Fruit fly (Drosophila melanogaster) whole organism: ENCODE data around the gene Cep290.

Experiments used
- CG8478 ChIP-seq: fragments of >200 bp; optimal IDR thresholded peaks from 2 replicates; lab custom pipeline; 2018; ENCODE audit warnings: inconsistent platforms
- Dll ChIP-seq: fragments of >200 bp; optimal IDR thresholded peaks from 2 replicates; lab custom pipeline; 2017
- EcR ChIP-seq, 2 experiments: fragments of >200 bp; optimal IDR thresholded peaks; 2 replicates each; lab custom pipeline; 2017; ENCODE audit warnings: missing biosample characterization in 2 of 2, missing genetic modification characterization in 2 of 2, missing genetic modification reagents in 2 of 2
- pan ChIP-seq: fragments of >200 bp; optimal IDR thresholded peaks from 2 replicates; lab custom pipeline; 2017
- psq ChIP-seq: fragments of >200 bp; optimal IDR thresholded peaks from 2 replicates; lab custom pipeline; 2017
- usp ChIP-seq: fragments of >200 bp; optimal IDR thresholded peaks from 2 replicates; lab custom pipeline; 2017; ENCODE audit warnings: missing biosample characterization, missing genetic modification characterization, mixed read lengths

Gene Cep290

DNA sequence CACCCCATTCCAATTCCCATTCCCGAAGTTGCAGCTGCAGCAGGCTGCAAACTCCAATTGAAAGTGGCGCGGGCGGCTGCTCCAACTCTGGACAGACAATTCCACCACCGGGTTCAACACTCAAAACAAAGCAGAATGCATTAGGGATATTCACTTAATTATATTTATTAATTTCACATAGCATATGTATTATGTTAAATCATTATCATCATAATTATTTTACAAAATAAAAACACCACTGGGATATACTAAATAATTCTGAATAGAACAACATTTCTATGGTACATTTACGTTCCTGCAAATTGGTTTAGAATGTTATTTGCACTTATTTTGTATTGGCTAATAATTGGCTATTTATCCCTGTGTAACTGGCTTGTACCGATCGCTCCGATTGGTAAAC is 36.3 kb upstream of the Cep290 start:
- TF ChIP-seq psq: no peak
- TF ChIP-seq EcR (GFP tag; optimal IDR thresholded peaks at IDR 0.05; lab: Kevin White, UChicago): no peak

DNA sequence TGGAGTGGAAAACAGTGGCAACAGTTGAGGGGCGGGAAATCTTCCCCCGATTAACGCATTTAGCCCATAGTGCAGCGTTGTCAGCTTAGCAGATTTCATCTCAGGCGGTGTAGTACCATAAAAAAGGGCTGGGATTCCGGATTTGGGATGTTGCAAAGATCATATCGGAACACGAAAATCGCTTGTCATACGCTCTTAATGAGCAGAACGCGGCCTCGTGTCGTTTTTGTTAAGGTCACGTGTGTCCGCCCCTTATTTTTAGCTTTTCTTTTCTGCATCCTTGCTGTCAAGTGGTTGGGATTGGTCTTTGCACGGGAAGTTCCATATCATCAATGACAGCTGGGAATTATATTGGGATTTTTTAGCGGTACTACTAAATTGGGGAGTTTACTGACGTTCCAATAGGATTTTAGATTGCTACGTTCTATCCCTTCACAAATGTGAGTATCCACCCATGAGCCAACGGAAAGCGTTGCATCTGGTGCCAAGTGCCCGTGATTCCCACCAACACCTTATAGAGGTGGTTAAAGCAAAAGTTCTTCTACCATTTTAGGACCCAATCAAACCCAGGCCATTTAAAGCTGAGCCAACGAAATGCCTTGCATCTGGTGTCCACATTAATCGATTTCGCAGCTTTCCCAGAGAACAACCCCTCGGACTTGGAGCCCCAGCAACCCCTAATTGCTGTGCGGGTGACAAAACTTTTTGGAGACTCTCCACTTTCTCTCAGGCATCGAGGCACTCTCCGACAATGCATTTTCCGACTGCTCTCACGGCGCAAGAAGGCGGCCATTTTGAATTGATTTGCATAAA is 34.8 kb upstream of the Cep290 start:
- TF ChIP-seq psq (no peak), usp (GFP tag; lab: Kevin White, UChicago) (no peak)

DNA sequence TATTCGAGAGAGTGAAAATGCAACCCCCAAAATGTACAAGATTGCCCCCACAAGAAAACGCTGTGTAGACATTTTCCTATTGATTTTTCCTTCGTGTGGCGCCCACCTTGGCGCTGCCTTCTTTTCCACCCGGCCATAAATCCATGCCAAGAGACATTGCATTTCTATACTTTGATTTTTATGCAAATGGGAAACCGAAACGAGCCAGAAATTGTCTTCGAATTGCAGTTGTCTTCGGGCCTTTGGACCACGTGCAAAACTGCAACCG is 34.3 kb upstream of the Cep290 start:
- TF ChIP-seq pan (lab: Kevin White, UChicago) (no peak), CG8478 (lab: Kevin White, UChicago) (no peak), usp (GFP tag; lab: Kevin White, UChicago) (no peak), Dll (lab: Kevin White, UChicago) (no peak), psq (no peak), EcR (GFP tag; optimal IDR thresholded peaks at IDR 0.05; lab: Kevin White, UChicago) (no peak)

DNA sequence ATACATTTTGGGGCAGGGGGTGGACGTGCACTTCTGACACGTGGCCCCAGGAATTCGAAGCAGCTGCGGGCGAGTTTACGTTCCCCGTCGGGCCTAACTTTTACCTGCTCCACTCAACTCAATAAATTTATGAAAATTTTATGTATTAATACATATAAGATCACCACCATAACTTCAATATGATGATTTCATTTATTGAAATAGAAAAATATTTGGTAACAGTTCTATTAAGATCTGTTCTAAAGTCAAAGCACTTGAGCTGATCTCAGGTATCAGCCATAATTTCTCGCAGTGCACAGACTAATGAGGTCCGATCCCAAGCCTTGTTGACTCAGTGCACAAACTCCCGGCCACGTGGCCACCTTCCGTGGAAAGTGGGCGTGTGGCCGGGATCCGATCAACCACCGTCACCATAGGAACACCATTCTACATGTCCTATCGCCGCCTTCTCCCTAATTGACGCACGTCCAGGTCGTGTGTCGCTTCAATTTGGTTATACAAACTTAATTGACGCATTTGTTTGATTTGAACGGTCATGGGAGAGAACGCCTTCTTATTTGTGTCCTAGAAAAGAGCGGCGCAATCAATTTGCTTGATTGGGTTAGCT is 33.6 kb upstream of the Cep290 start:
- no peak for TF ChIP-seq Dll (lab: Kevin White, UChicago)
- no peak for TF ChIP-seq pan (lab: Kevin White, UChicago)
- no peak for TF ChIP-seq usp (GFP tag; lab: Kevin White, UChicago)
- no peak for TF ChIP-seq CG8478 (lab: Kevin White, UChicago)
- TF ChIP-seq EcR (GFP tag; optimal IDR thresholded peaks at IDR 0.05; lab: Kevin White, UChicago): no peak
- TF ChIP-seq psq: no peak

DNA sequence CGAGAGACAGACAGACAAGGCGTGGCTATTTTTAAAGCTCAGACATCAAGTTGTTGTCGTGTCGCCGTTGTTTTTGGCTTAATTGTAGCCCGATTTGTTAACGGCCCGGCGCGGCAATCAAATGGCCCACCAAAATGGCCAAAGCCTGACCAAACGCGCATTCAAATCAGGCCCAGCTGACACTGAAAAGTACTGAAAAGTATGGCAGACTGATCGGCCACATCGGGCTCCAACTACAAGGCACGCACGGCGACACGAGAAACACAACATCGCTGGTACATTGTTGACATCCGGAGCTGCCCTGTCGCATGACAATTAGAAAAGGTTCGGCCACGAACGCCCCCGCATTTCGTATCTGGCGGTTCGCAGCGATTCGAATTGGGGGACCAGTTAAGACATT is 31.9 kb upstream of the Cep290 start:
- no peak for TF ChIP-seq EcR (GFP tag; optimal IDR thresholded peaks at IDR 0.05; lab: Kevin White, UChicago)
- no peak for TF ChIP-seq usp (GFP tag; lab: Kevin White, UChicago)
- TF ChIP-seq CG8478 (lab: Kevin White, UChicago): no peak
- no peak for TF ChIP-seq psq
- no peak for TF ChIP-seq Dll (lab: Kevin White, UChicago)
- TF ChIP-seq pan (lab: Kevin White, UChicago): no peak

DNA sequence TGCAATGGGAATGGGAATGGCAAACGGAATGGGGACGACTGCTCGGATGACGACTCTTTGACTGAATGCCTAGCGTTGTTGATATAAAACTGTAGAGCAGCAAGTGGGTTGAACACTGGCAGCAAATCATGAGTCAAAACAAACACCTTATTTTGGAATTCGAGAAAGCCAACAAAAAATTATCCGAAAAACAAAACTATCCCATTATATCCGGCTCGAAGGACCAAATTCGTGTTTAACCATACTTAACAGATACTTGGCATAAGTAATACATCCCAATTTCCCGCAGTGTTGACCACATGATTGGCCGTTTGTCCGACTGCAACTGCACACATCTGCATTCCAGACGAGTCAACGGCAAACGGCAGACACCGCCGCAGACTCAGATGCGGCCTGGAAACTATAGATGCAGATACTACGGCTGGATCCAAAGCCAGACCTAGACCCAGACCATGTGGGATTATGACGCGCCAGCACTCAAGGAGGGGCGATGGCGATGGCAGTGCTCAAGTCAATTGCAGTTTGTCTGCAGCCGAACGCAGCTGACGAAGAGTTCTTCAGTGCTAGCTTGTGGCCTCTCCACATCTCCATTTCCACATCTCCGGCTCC is 30.4 kb upstream of the Cep290 start:
- no peak for TF ChIP-seq Dll (lab: Kevin White, UChicago)

DNA sequence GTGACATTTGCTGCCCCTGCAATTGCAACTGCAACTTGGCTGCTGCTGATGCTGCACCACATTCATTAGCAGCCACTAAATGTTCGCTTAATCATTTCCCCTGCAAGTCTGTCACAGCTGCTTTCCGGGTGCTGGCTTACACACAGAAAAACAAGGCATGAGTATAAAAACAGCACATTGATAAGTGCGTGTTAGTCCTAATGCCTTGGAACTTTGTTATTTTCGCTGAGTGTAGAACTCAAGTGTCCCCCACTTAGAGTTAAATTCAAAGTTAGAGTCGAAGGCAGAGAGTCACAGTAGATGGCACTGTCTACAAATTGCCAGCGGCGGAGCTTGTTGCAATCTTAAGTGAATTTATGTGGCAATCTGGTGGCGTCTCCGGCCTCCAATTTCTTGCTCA is 29.8 kb upstream of the Cep290 start:
- TF ChIP-seq EcR (GFP tag; optimal IDR thresholded peaks at IDR 0.05; lab: Kevin White, UChicago): no peak

DNA sequence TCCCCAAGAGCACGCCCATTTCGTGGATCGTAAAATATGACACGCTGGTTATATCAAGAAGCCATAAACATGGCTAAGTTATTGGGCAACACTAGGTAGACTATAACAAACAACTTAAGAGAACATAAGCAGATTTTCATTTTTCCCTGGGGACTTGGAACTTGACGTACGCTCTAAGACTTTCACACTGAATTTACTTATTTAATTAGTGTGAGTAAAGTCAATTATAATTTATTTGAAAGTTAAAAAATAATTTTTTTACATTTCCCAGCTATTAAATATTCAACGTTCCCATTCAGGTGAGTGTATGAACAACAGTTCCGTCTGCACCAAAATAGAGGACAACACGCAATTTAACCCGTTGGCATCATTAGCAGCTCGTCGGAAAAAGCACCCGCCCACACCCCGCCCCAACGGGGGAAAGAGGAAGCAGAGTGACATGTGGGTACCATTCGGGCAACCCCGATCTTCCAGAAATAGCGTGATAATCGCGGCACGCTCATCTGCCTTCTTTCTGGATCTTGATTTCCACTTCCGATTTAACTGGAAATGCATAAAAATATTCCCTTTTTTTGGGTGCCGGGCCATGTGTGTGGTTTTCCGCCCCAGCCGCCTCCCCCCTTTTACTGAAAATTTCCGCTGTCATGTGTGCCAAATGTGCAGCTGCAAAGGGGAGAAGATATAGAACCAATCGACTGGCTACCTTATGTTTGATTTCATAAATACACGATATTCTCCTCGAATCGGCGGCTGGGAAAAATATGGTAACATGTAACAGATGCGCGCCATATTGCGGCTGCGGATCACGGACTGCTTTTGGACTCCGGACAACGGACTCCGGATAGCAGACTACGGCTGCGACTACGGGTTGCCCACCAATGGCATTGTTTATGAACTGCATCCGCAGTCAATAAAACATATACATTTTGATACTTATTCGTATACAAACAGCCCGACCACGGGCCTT is 28.2 kb upstream of the Cep290 start:
- TF ChIP-seq psq (no peak), EcR (GFP tag; optimal IDR thresholded peaks at IDR 0.05; lab: Kevin White, UChicago) (no peak), CG8478 (lab: Kevin White, UChicago) (no peak), Dll (lab: Kevin White, UChicago) (no peak), usp (GFP tag; lab: Kevin White, UChicago) (no peak), pan (lab: Kevin White, UChicago) (no peak)

DNA sequence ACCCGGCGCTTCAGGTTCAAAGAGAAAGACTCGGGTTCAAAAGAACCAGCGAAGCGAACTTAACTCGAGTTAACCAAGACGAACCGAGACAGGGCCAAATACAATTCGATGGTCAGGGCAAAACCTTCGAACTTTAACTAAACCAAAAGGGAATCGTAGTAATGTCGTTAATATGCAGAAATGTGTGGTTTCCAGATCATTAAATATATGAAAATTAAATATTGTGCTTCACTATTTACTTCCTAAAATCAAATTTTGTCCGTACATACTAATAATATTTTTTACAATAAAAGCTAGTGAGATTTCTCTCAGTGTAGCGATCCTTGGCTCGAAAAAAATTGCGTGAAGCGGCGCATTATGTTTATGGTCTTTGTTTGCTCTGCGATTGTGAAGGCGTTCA is 26.0 kb upstream of the Cep290 start:
- TF ChIP-seq pan (lab: Kevin White, UChicago) (no peak), CG8478 (lab: Kevin White, UChicago) (no peak), usp (GFP tag; lab: Kevin White, UChicago) (no peak), psq (no peak), EcR (GFP tag; optimal IDR thresholded peaks at IDR 0.05; lab: Kevin White, UChicago) (no peak), Dll (lab: Kevin White, UChicago) (no peak)

DNA sequence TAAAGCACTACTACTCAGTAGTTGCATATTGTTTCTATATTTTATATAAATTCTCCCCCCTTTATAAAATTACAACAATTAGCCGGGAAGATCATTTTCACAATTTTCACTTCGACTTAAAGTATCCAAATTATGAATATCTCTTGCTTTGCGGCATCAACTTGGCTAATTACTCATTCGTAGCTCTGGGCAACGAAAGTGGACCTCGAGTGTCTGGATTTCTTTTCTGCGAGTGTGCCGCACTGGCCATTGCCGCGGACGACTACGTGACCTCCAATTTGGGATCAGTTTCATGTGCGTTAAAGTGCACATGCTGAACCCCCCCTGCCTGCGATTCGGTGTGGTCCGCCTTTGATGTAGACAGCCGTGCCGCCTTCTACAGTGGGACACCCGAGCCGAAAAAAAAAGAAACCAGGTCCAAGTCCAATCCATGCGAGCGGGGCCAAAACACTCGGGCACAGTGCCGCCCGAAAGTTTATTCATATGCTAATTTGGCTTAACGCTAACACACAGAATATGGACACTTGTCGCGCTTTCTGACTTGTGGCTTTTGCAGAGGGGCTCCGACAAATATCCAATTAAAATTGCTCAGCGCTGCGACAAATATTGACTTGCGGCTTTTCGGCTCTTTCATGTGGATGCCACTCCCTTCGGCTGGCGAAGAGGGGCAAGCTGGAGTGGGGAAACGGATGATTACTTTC is 25.1 kb upstream of the Cep290 start:
- no peak for TF ChIP-seq Dll (lab: Kevin White, UChicago)
- no peak for TF ChIP-seq usp (GFP tag; lab: Kevin White, UChicago)
- TF ChIP-seq pan (lab: Kevin White, UChicago): no peak
- no peak for TF ChIP-seq psq
- TF ChIP-seq CG8478 (lab: Kevin White, UChicago): no peak

DNA sequence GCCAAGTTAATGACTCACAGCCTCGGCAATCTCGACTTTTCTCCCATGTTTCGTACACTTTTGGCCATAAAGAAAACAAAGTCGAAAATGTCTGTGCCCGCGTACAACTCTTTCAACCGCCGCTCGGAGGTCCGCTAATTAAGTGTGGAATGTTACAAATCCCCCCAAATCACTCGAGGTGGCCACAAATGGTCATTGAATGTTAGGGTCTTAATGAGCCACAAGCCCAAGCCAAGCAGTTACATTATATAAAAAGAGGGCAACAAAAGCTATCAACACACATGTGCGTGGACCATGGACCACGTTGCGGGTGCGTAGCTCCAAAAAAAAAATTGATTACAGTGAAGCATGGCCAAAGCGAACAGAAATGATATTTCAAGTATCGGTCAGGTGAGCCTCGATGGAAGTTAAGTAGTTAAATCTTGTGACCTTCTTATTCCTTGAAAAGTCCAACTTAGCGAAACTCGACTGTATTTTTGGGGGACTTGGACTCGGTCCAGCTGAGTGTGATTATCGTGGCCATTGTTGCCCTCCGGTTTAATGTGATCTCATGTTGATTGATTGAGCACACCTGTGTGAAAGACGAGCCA is 24.3 kb upstream of the Cep290 start:
- TF ChIP-seq CG8478 (lab: Kevin White, UChicago): no peak
